Worm (Caenorhabditis elegans) whole organism, L4/young adult: ENCODE results near the gene ivph-3.

Experiments
- W03F9.2 ChIP-seq: fragments of 150-350 bp; optimal IDR thresholded peaks from 2 replicates; lab custom pipeline; 2014; ENCODE audit warnings: missing biosample characterization, missing genetic modification characterization
- dao-5 ChIP-seq: sonication (generic microtip); optimal IDR thresholded peaks from 2 replicates; lab custom pipeline; 2016; ENCODE audit warnings: missing genotype, missing genetic modification characterization, moderate library complexity, missing compliant biosample characterization
- him-1 ChIP-seq: sonication (generic microtip); optimal IDR thresholded peaks from 2 replicates; lab custom pipeline; 2016; ENCODE audit warnings: missing genotype, missing genetic modification reagents, missing genetic modification characterization, missing compliant biosample characterization

The ivph-3 gene

DNA sequence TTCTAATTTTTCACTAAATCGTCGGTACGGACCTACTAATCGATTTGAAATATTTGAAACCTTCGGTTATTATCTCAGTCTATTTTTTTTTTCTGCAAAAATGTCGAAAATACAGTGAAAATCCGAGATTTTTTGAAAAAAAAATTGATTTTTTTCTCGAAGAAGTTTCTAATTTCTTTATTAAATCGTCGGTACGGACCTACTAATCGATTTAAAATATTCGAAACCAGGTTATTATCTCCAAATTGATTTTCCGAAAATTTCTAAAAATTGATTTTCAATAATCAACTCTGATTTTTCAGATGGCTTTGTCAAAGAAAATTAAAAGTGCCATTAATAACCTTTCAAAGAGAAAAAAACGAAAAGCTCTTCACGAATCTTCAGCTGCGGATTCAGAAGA, at the start of gene ivph-3:
Gene ivph-3 (plus strand): TSS at position 301 of the 400 bp plus-strand sequence.
- TF ChIP-seq dao-5 (tag; lab: Kevin White, UChicago) (no peak), him-1 (tag; lab: Kevin White, UChicago) (no peak), W03F9.2 (no peak)

DNA sequence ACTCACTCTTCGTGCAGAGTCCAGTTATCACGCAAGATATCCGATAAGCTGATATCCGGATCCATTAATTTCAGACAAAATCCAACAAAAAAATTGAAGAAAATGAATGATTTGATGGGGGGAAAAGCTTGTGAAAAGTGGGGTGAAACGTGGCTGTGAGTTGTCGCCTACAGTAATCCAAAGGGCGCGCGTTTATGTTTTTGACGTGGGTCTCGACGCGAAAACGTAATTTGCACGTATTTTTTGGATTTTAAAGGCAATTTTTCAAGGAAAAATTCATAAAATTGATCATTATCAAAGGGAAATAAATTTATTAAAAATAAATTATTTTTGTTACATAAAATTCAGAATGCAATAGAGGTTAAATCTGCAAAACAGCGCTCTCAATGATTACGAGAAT, 44.7 kb upstream of the ivph-3 start, which contains the start of gene Y54G2A.73:
Gene Y54G2A.73 (minus strand): TSS at position 65 of the 400 bp plus-strand sequence.
- no peak for TF ChIP-seq dao-5 (tag; lab: Kevin White, UChicago)
- no peak for TF ChIP-seq W03F9.2
- no peak for TF ChIP-seq him-1 (tag; lab: Kevin White, UChicago)

ce11 chrIV:3011647-3012046, 41.9 kb upstream of the ivph-3 start:
- no peak for TF ChIP-seq dao-5 (tag; lab: Kevin White, UChicago)
- no peak for TF ChIP-seq W03F9.2
- no peak for TF ChIP-seq him-1 (tag; lab: Kevin White, UChicago)

DNA sequence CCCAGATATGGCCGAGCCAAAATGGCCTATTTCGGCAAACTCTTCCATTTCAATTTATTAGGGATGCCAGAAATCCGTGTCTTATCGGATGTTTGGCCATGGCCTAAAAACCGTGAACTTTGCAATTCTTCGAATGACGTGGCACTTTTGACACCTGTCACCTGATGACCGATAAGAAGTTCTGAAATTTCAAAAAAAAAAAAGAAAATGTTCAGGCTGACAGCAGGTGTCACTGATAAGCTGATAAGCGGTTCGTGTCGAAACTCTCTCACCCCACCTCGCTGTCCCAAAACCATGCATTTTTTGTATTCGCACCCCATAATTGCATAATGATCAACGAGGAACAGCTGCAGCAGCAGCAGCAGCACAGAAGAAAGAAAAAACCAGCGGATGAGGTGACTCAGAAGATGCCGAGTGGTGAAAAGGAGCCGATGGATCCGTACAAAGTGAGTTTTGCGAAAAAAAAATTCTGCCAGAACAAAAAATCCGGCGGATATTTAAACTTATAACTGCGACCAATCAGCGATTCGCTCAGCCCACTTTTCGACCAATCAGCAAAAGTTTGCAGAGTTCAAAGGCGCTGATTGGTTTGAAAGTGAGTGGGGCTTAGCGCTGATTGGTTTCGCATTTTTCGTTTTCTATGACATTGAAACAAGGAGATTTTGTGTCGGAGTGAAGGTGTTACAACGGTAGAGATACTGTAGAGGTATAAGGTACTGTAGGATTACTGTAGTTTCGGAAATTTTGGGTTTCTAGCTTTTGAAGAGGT, 41.0 kb upstream of the ivph-3 start, which contains the start of the genes Y54G2A.28 and vrp-1:
Gene Y54G2A.28 (minus strand): TSS at position 48 of the 769 bp plus-strand sequence.
Gene vrp-1 (plus strand): TSS at position 214 of the 769 bp plus-strand sequence.
- no peak for TF ChIP-seq dao-5 (tag; lab: Kevin White, UChicago)
- no peak for TF ChIP-seq W03F9.2
- TF ChIP-seq him-1 (tag; lab: Kevin White, UChicago) = no peak

DNA sequence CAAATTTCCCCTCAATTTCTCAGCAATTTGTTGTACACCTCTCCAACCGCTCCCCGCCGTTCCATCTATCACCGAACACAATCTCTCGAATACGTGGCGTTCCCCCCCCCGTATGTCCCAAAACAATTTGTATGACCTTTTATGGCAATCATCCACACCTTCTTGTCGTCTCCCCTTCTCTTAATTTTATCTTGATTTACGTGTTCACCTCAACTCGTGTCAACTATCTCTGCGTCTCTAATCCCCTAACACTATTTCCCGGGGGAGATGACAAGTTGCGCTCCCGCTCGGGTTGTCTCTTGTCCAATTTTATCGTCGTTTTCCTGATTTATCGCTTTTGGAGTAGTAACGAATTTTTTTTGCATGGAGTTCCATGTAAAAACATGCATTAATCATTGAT, 38.9 kb upstream of the ivph-3 start:
- TF ChIP-seq W03F9.2 (no peak), dao-5 (tag; lab: Kevin White, UChicago) (no peak), him-1 (tag; lab: Kevin White, UChicago) (no peak)

- TF ChIP-seq him-1 (tag; lab: Kevin White, UChicago) = no peak
- no peak for TF ChIP-seq W03F9.2
- no peak for TF ChIP-seq dao-5 (tag; lab: Kevin White, UChicago)
These were observed 37.3 kb upstream of the ivph-3 start for ce11 chrIV:3016202-3016601.

DNA sequence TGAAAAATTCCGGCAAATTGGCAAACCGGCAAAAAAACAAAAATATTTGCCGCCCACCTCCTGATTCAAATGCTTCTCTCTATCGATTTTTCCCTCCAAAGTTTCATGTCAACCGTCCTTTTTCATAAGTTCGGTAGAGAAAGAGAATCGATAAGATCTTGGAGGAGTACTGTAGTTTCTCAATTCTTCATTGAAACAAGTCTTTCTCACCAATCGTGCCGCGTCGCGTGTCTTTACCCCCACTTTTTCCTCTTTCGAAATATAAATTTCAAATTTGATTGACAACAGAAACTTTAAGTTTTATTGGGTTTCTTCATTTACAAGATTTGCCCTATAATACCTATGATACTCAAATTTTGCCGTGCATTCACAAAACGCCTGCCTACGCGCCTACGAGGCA, 34.9 kb upstream of the ivph-3 start:
- TF ChIP-seq him-1 (tag; lab: Kevin White, UChicago) (no peak), dao-5 (tag; lab: Kevin White, UChicago) (no peak), W03F9.2 (no peak)

DNA sequence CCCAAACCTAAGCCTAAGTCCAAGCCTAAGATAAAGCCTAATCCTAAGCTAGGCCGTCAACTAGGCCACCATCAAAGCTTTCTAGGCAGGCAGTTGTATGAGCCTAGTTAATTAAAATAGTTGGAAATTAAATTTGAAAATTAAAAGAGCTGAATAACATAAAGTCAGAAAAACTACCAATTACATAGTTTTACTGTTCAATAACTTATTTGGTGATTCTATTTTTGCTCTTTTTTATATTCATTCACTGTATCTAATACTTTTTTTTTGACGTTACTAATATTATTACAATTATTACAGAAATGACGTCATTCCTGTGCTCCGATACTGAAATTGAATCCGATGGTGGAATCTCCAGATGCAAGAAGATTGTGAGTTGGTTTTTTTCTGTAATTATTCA, 34.1 kb upstream of the ivph-3 start, which contains the start of gene lin-22:
Gene lin-22 (plus strand): TSS at position 301 of the 400 bp plus-strand sequence.
- no peak for TF ChIP-seq him-1 (tag; lab: Kevin White, UChicago)
- TF ChIP-seq dao-5 (tag; lab: Kevin White, UChicago) = no peak
- TF ChIP-seq W03F9.2 = no peak

- TF ChIP-seq W03F9.2 (no peak), dao-5 (tag; lab: Kevin White, UChicago) (no peak), him-1 (tag; lab: Kevin White, UChicago) (no peak)
These were observed 27.5 kb upstream of the ivph-3 start for ce11 chrIV:3025874-3026609.

DNA sequence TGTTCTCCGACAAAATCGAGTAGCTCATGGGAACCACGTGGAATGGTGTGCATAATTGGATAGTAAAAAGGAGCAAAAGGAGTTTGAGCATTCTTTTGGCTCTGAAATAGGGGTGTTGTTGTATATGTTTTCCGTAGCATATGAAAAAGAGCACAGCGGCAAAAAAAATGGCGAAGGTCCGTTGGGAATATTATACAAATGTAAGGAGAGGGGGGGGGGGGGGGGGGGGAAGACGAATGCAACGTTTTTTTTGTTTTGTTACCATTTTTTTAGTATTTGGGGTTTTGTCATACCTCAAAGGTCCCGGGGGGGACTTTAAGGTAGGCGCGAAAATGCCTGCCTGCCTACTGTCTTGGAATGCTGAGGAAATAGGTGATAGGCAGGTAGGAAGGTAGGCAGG, 24.7 kb upstream of the ivph-3 start, which contains the start of gene ndnf-1:
Gene ndnf-1 (minus strand): TSS at position 101 of the 400 bp plus-strand sequence.
- TF ChIP-seq him-1 (tag; lab: Kevin White, UChicago) (no peak), W03F9.2 (no peak), dao-5 (tag; lab: Kevin White, UChicago) (no peak)

DNA sequence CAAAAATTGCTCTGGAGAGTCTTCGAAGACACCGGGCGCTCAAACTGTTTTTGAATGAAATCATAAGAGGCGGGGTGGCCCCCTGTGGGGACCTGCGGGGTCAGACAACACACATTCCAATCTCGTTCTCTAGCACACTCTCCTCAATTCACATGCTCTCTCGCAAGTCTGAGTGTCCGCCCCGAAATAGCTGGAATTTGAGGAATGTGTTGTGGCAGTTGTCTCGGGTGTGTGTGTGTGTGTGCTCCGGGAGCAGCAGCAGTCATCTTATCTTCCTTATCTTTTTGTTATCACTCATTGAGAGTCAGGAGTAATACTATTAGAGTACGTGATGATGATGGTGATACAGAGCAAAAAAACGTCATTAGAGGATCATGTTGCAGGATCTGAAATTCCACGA, 23.6 kb upstream of the ivph-3 start:
- TF ChIP-seq W03F9.2 (no peak), dao-5 (tag; lab: Kevin White, UChicago) (no peak), him-1 (tag; lab: Kevin White, UChicago) (no peak)

DNA sequence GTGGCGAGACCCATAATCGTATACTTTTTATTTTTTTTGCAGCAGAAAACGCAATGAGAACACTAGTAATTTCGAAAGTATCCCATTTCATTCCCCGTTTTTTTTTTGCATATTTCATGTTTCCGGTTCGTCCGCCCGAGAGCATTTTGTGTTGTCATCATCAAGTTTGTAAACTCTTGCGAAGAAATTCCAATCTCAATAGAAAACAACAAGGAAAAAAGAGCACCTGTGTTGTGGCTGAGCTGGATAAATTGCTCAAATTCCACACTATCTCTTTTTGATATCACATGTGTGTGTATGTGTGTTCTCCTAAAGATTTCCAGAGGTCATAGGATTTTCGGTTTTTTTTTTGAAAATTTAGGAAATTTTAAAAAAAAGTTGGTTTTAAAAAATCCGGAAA, 21.5 kb upstream of the ivph-3 start:
- TF ChIP-seq dao-5 (tag; lab: Kevin White, UChicago) = no peak
- TF ChIP-seq W03F9.2 = no peak
- no peak for TF ChIP-seq him-1 (tag; lab: Kevin White, UChicago)

DNA sequence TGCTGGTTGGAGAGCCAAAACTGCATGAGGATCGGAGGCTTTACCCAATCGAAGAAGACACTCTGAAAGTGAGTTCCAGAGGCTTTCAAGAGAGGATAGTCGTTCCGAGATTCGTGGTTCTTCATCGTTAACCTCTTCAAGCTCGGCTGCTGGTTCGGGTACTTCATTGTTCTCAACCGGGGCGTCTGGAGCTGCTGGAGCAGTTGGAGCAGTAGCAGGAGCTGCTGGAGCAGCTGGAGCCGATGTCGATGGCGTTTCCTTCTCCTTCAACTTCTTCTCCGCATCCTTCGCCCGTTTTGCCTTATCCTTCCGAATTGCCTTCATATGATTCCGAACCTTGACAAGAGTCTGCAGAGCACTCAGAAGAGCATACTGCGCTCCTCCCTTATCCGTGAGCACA, 18.2 kb upstream of the ivph-3 start:
- TF ChIP-seq him-1 (tag; lab: Kevin White, UChicago) = no peak
- no peak for TF ChIP-seq W03F9.2
- no peak for TF ChIP-seq dao-5 (tag; lab: Kevin White, UChicago)

DNA sequence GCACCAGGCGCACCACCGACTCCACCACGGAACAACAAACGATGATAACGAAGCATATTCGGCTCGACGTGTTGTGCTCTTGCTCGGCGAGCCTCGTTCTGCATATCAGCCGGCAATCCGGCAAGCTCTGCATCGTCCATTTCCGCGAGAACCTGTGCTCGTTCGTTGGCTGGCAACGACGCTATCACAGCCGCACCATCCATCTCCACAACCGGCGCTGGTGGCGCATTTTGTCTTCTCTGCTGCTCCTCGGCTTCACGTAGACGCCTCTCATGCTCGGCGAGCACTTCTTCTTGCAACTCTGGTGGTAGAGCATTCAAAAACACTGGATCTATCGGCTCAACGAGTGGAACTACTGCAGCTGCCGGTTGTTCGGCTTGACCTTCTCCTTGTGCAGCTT, 15.6 kb upstream of the ivph-3 start:
- no peak for TF ChIP-seq dao-5 (tag; lab: Kevin White, UChicago)
- no peak for TF ChIP-seq W03F9.2
- TF ChIP-seq him-1 (tag; lab: Kevin White, UChicago) = no peak
